Worm (Caenorhabditis elegans) whole organism, young adult: ENCODE results near the gene arp-1.

Experiments
- B0019.2 ChIP-seq: fragments of 200-800 bp; sonication (Bioruptor generic); conservative IDR thresholded peaks from 2 replicates; pipeline ENCODE4 v1.3.6; 2022; ENCODE audit warnings: missing genetic modification reagents, missing genetic modification characterization, missing compliant biosample characterization
- Y67H2A.10 ChIP-seq: fragments of 200-800 bp; sonication (Bioruptor generic); conservative IDR thresholded peaks from 2 replicates; pipeline ENCODE4 v1.3.6; 2022; ENCODE audit warnings: missing genetic modification reagents, missing genetic modification characterization, missing compliant biosample characterization
- bed-1 ChIP-seq: fragments of 200-800 bp; sonication (Bioruptor generic); IDR thresholded peaks from 2 replicates; pipeline ENCODE4 v1.3.6; 2022; ENCODE audit warnings: missing genetic modification reagents, missing genetic modification characterization, missing compliant biosample characterization
- ceh-100 ChIP-seq: fragments of 200-800 bp; sonication (Bioruptor generic); IDR thresholded peaks from 2 replicates; pipeline ENCODE4 v1.3.6; 2022; ENCODE audit warnings: missing genetic modification reagents, missing genetic modification characterization, missing compliant biosample characterization
- ceh-91 ChIP-seq: fragments of 200-800 bp; sonication (Bioruptor generic); IDR thresholded peaks from 2 replicates; pipeline ENCODE4 v1.3.6; 2022; ENCODE audit warnings: missing genetic modification reagents, missing genetic modification characterization, missing compliant biosample characterization
- let-607 ChIP-seq, 2 experiments: fragments of 200-800 bp in 1 of 2; sonication (Bioruptor generic) in 1 of 2; sonication (generic microtip) in 1 of 2; optimal IDR thresholded peaks; 2 replicates each; lab custom pipeline; 2016 to 2018; ENCODE audit warnings: mild to moderate bottlenecking in 2 of 2, missing compliant biosample characterization in 2 of 2, missing genetic modification characterization in 2 of 2, moderate library complexity in 2 of 2, missing genotype in 1 of 2
- somi-1 ChIP-seq: fragments of 200-800 bp; sonication (Bioruptor generic); optimal IDR thresholded peaks from 2 replicates; lab custom pipeline; 2018; ENCODE audit warnings: mild to moderate bottlenecking, missing genetic modification characterization, missing compliant biosample characterization
- tbp1 ChIP-seq: fragments of 200-800 bp; sonication (Bioruptor generic); optimal IDR thresholded peaks from 2 replicates; lab custom pipeline; 2018; ENCODE audit warnings: mild to moderate bottlenecking, missing genetic modification characterization, missing compliant biosample characterization
- unc-130 ChIP-seq: sonication (generic microtip); optimal IDR thresholded peaks from 2 replicates; lab custom pipeline; 2016; ENCODE audit warnings: missing genetic modification reagents, missing genetic modification characterization, missing compliant biosample characterization

DNA sequence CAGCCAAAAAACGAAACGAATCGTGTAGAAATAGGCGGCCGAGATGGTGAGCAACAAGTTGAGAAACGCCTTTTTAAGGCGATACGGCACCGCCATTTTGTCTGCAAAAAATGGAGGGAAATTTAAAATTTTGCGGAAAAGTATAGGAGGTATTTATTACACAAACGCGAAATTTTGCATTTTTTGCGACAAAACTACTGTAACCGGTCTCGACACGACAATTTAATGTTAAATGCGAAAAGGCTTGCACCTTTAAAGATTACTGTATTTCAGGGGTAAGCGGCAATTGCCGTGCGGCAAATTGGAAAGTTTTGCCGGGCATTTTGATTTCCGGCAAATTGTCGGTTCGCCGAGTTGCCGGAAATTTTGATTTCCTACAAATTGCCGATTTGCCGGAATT, 48.5 kb upstream of the arp-1 start, which contains the start of gene Y53F4B.18:
- TF ChIP-seq ceh-100 (no peak), Y67H2A.10 (GFP tag; lab: Robert Waterston, UW) (no peak), tbp1 (GFP tag; lab: Kevin White, UChicago) (no peak), let-607 (tag; optimal IDR thresholded peaks at IDR 0.05; lab: Kevin White, UChicago) (no peak), B0019.2 (no peak), ceh-91 (GFP tag; lab: Robert Waterston, UW) (no peak), bed-1 (GFP tag; lab: Robert Waterston, UW) (no peak), somi-1 (GFP tag; lab: Kevin White, UChicago) (no peak), unc-130 (GFP tag; lab: Kevin White, UChicago) (no peak)
